ENCODE assay signal across 1 worm cellular context in the genomic region with DNA sequence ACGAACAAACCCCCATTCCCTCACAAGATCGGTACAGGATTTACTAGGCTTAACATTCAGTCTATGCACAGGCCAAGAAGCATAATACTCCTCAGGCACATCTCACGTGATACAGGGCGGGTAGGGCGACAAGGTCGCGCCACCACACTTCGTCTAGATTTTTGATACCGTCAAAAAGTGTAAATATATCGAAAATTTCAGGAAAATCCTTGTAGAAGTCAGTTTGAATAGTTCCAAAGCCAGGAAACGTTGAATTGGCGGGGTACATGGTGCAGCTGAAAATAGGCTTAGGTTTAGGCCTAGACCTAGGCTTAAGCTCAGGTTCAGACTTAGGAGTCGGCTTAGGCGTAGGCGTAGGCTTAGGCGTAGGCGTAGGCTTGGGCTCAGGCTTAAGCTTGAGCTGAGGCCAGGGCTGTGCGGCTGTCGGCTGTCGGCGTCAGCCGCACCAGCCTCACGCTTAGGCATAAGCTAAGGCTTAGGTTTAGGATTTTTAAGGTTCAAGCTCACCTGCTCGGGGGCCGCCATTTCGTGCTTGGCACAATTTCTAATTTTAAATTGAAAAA.
TF ChIP-seq lines count a peak whose summit lies in the region.

No protein-coding gene starts in this region.

TF ChIP-seq in whole organism, L4 larva, 104 proteins besides CTCF, POLR2A, EP300 and RAD21 (continued from another document):
- TF ChIP-seq tra-1 (GFP tag; IDR thresholded peaks at IDR 0.05; lab: Robert Waterston, UW) = 0 out of 2 replicates have a peak, but pooled peaks have one; percentile 25
TF ChIP-seq in whole organism, L4 larva: peak in this region for 7.
